Fruit fly (Drosophila melanogaster) whole organism, embryonic: ENCODE results near the gene CG34136.

ENCODE experiments used
- Atf6 ChIP-seq: fragments of 200-800 bp; sonication (Bioruptor generic); IDR thresholded peaks from 2 replicates; pipeline ENCODE4 v1.3.6; 2022; ENCODE audit warnings: missing biosample characterization, missing genetic modification characterization
- CG1024 ChIP-seq: fragments of 200-800 bp; sonication (Bioruptor generic); IDR thresholded peaks from 2 replicates; pipeline ENCODE4 v1.3.6; 2022; ENCODE audit warnings: missing biosample characterization, missing genetic modification characterization
- CG10959 ChIP-seq: fragments of 200-800 bp; sonication (Bioruptor generic); IDR thresholded peaks from 2 replicates; pipeline ENCODE4 v1.3.6; 2022; ENCODE audit warnings: missing biosample characterization, missing genetic modification characterization
- CG11085 ChIP-seq: fragments of 200-800 bp; sonication (Bioruptor generic); IDR thresholded peaks from 2 replicates; pipeline ENCODE4 v1.3.6; 2022; ENCODE audit warnings: missing biosample characterization, missing genetic modification characterization
- CG11456 ChIP-seq: fragments of 200-800 bp; sonication (Bioruptor generic); IDR thresholded peaks from 3 replicates; pipeline ENCODE4 v1.3.6; 2022; ENCODE audit warnings: missing biosample characterization, missing genetic modification characterization
- CG12104 ChIP-seq: fragments of 200-800 bp; sonication (Bioruptor generic); optimal IDR thresholded peaks from 3 replicates; lab custom pipeline; 2016; ENCODE audit warnings: missing biosample characterization, missing genetic modification characterization
- CG13296 ChIP-seq: fragments of 200-800 bp; sonication (Bioruptor generic); optimal IDR thresholded peaks from 3 replicates; lab custom pipeline; 2018; ENCODE audit warnings: missing biosample characterization, mild to moderate bottlenecking, missing genetic modification characterization
- CG18011 ChIP-seq: fragments of 200-800 bp; sonication (Bioruptor generic); optimal IDR thresholded peaks from 2 replicates; lab custom pipeline; 2017; ENCODE audit warnings: missing biosample characterization, missing genetic modification characterization, mild to moderate bottlenecking, moderate library complexity, missing genotype
- CG2116 ChIP-seq: fragments of 200-800 bp; sonication (Bioruptor generic); optimal IDR thresholded peaks from 3 replicates; lab custom pipeline; 2018; ENCODE audit warnings: missing biosample characterization, mild to moderate bottlenecking, missing genetic modification characterization
- CG3065 ChIP-seq: fragments of 200-800 bp; sonication (Bioruptor generic); optimal IDR thresholded peaks from 2 replicates; lab custom pipeline; 2016; ENCODE audit warnings: missing biosample characterization, missing genetic modification characterization
- CG31388 ChIP-seq: fragments of 200-800 bp; sonication (Bioruptor generic); optimal IDR thresholded peaks from 2 replicates; lab custom pipeline; 2016; ENCODE audit warnings: missing biosample characterization, missing genetic modification characterization
- CG32532 ChIP-seq: fragments of 200-800 bp; sonication (Bioruptor generic); IDR thresholded peaks from 2 replicates; pipeline ENCODE4 v1.3.6; 2022; ENCODE audit warnings: missing biosample characterization, missing genetic modification characterization
- CG32772 ChIP-seq: fragments of 200-800 bp; sonication (Bioruptor generic); IDR thresholded peaks from 2 replicates; pipeline ENCODE4 v1.3.6; 2022; ENCODE audit warnings: missing biosample characterization, missing genetic modification characterization
- CG3995 ChIP-seq: fragments of 200-800 bp; sonication (Bioruptor generic); optimal IDR thresholded peaks from 3 replicates; lab custom pipeline; 2016; ENCODE audit warnings: missing biosample characterization, missing genetic modification characterization
- CG4854 ChIP-seq: fragments of 200-800 bp; sonication (Bioruptor generic); optimal IDR thresholded peaks from 2 replicates; lab custom pipeline; 2016; ENCODE audit warnings: missing biosample characterization, missing genetic modification characterization, inconsistent platforms
- CG6791 ChIP-seq: fragments of 200-800 bp; sonication (Bioruptor generic); IDR thresholded peaks from 3 replicates; pipeline ENCODE4 v1.3.6; 2022; ENCODE audit warnings: missing biosample characterization, missing genetic modification characterization; ENCODE audit not compliant: partially characterized antibody
- CG7556 ChIP-seq: fragments of 200-800 bp; sonication (Bioruptor generic); optimal IDR thresholded peaks from 2 replicates; lab custom pipeline; 2017; ENCODE audit warnings: missing biosample characterization, mild to moderate bottlenecking, missing genetic modification characterization
- CkIIα-i1 ChIP-seq: fragments of 200-800 bp; sonication (Bioruptor generic); IDR thresholded peaks from 2 replicates; pipeline ENCODE4 v1.3.6; 2022; ENCODE audit warnings: missing biosample characterization, missing genetic modification characterization
- Doc3 ChIP-seq: fragments of 200-800 bp; sonication (Bioruptor generic); IDR thresholded peaks from 3 replicates; pipeline ENCODE4 v1.3.6; 2022; ENCODE audit warnings: missing biosample characterization, missing genetic modification characterization; ENCODE audit not compliant: partially characterized antibody
- Drgx ChIP-seq: fragments of 200-800 bp; sonication (Bioruptor generic); IDR thresholded peaks from 2 replicates; pipeline ENCODE4 v1.3.6; 2022; ENCODE audit warnings: missing biosample characterization, missing genetic modification characterization
- E2f2 ChIP-seq: fragments of 200-800 bp; sonication (Bioruptor generic); IDR thresholded peaks from 2 replicates; pipeline ENCODE4 v1.3.6; 2022; ENCODE audit warnings: missing biosample characterization, missing genetic modification characterization
- Ets97D ChIP-seq: fragments of 200-800 bp; sonication (Bioruptor generic); optimal IDR thresholded peaks from 3 replicates; lab custom pipeline; 2016; ENCODE audit warnings: missing biosample characterization, missing genetic modification characterization
- HLH4C ChIP-seq: fragments of 200-800 bp; sonication (Bioruptor generic); IDR thresholded peaks from 3 replicates; pipeline ENCODE4 v1.3.6; 2022; ENCODE audit warnings: missing biosample characterization, missing genetic modification characterization; ENCODE audit not compliant: partially characterized antibody
- Jarid2 ChIP-seq: fragments of 200-800 bp; sonication (Bioruptor generic); optimal IDR thresholded peaks from 3 replicates; lab custom pipeline; 2017; ENCODE audit warnings: mild to moderate bottlenecking, missing biosample characterization, missing genetic modification reagents, missing genetic modification characterization
- Med ChIP-seq: fragments of 200-800 bp; sonication (Bioruptor generic); peaks from one replicate; lab custom pipeline; 2016; ENCODE audit warnings: missing biosample characterization, missing genetic modification characterization, mild to moderate bottlenecking, inconsistent platforms, moderate library complexity
- Myb ChIP-seq: fragments of 200-800 bp; sonication (Bioruptor generic); optimal IDR thresholded peaks from 2 replicates; lab custom pipeline; 2016; ENCODE audit warnings: missing biosample characterization, missing genetic modification characterization
- NFAT ChIP-seq: fragments of 200-800 bp; sonication (Bioruptor generic); IDR thresholded peaks from 2 replicates; pipeline ENCODE4 v1.3.6; 2022; ENCODE audit warnings: missing biosample characterization, missing genetic modification characterization
- NfI ChIP-seq: fragments of 200-800 bp; sonication (Bioruptor generic); optimal IDR thresholded peaks from 3 replicates; lab custom pipeline; 2018; ENCODE audit warnings: missing biosample characterization, mild to moderate bottlenecking, missing genetic modification characterization, moderate library complexity
- Pdp1 ChIP-seq, 2 experiments: fragments of 200-800 bp; sonication (Bioruptor generic); optimal IDR thresholded peaks; 3 replicates each; lab custom pipeline; 2016; ENCODE audit warnings: missing biosample characterization in 2 of 2, missing genetic modification characterization in 2 of 2, mild to moderate bottlenecking in 1 of 2, moderate library complexity in 1 of 2
- Poxn ChIP-seq: fragments of 200-800 bp; sonication (Bioruptor generic); IDR thresholded peaks from 2 replicates; pipeline ENCODE4 v1.3.6; 2022; ENCODE audit warnings: missing biosample characterization, missing genetic modification characterization
- Rfx ChIP-seq: fragments of 200-800 bp; sonication (Bioruptor generic); IDR thresholded peaks from 2 replicates; pipeline ENCODE4 v1.3.6; 2022; ENCODE audit warnings: missing biosample characterization, missing genetic modification characterization
- ash1 ChIP-seq: fragments of 200-800 bp; sonication (Bioruptor generic); optimal IDR thresholded peaks from 2 replicates; lab custom pipeline; 2018; ENCODE audit warnings: missing biosample characterization, mild to moderate bottlenecking, missing genetic modification characterization
- cad ChIP-seq: fragments of >200 bp; optimal IDR thresholded peaks from 2 replicates; lab custom pipeline; 2017; ENCODE audit warnings: missing biosample characterization, missing genetic modification characterization
- dpn ChIP-seq, 2 experiments: fragments of 200-800 bp; sonication (Bioruptor generic); optimal IDR thresholded peaks; 3 replicates each; lab custom pipeline; 2016; ENCODE audit warnings: missing biosample characterization in 2 of 2, missing genetic modification characterization in 2 of 2
- dysf ChIP-seq: fragments of 200-800 bp; sonication (Bioruptor generic); IDR thresholded peaks from 3 replicates; pipeline ENCODE4 v1.3.6; 2022; ENCODE audit warnings: missing biosample characterization, missing genetic modification characterization
- hb ChIP-seq: fragments of 200-800 bp; sonication (Bioruptor generic); IDR thresholded peaks from 3 replicates; pipeline ENCODE4 v1.3.6; 2022; ENCODE audit warnings: missing biosample characterization, missing genetic modification characterization; ENCODE audit not compliant: partially characterized antibody
- ind ChIP-seq: fragments of 200-800 bp; sonication (Bioruptor generic); optimal IDR thresholded peaks from 3 replicates; lab custom pipeline; 2016; ENCODE audit warnings: missing biosample characterization, missing genetic modification characterization
- jumu ChIP-seq: fragments of 200-800 bp; sonication (Bioruptor generic); optimal IDR thresholded peaks from 3 replicates; lab custom pipeline; 2016; ENCODE audit warnings: missing biosample characterization, missing genetic modification characterization
- nau ChIP-seq: fragments of 200-800 bp; sonication (Bioruptor generic); optimal IDR thresholded peaks from 3 replicates; lab custom pipeline; 2017; ENCODE audit warnings: missing biosample characterization, mild to moderate bottlenecking, missing genetic modification characterization, missing genetic modification reagents
- nerfin-2 ChIP-seq: fragments of 200-800 bp; sonication (Bioruptor generic); IDR thresholded peaks from 2 replicates; pipeline ENCODE4 v1.3.6; 2022; ENCODE audit warnings: missing biosample characterization, missing genetic modification characterization; ENCODE audit not compliant: partially characterized antibody
- odd ChIP-seq: fragments of 200-800 bp; sonication (Bioruptor generic); optimal IDR thresholded peaks from 2 replicates; lab custom pipeline; 2017; ENCODE audit warnings: missing biosample characterization, mild to moderate bottlenecking, missing genetic modification characterization
- phol ChIP-seq: fragments of 200-800 bp; sonication (Bioruptor generic); optimal IDR thresholded peaks from 3 replicates; lab custom pipeline; 2018; ENCODE audit warnings: missing biosample characterization, mild to moderate bottlenecking, missing genetic modification characterization, moderate library complexity
- prd ChIP-seq, 3 experiments: fragments of >200 bp in 2 of 3; fragments of 200-800 bp in 1 of 3; sonication (Bioruptor generic) in 1 of 3; optimal IDR thresholded peaks in 2 of 3; IDR thresholded peaks in 1 of 3; 2 replicates in 2 of 3; 3 replicates in 1 of 3; pipeline versions ENCODE4 v1.3.6 to Lab custom; 2017 to 2022; ENCODE audit warnings: missing biosample characterization in 1 of 3, missing genetic modification characterization in 1 of 3
- sc ChIP-seq, 3 experiments: fragments of >200 bp in 2 of 3; fragments of 200-800 bp in 1 of 3; sonication (Bioruptor generic) in 1 of 3; optimal IDR thresholded peaks; 2 replicates in 2 of 3; 3 replicates in 1 of 3; lab custom pipeline; 2017; ENCODE audit warnings: mild to moderate bottlenecking in 1 of 3, missing biosample characterization in 1 of 3, missing genetic modification characterization in 1 of 3, missing genetic modification reagents in 1 of 3
- slou ChIP-seq: fragments of 200-800 bp; sonication (Bioruptor generic); optimal IDR thresholded peaks from 3 replicates; lab custom pipeline; 2016; ENCODE audit warnings: missing biosample characterization, missing genetic modification characterization
- stwl ChIP-seq: fragments of 200-800 bp; sonication (Bioruptor generic); optimal IDR thresholded peaks from 3 replicates; lab custom pipeline; 2018; ENCODE audit warnings: missing biosample characterization, mild to moderate bottlenecking, missing genetic modification characterization, moderate library complexity
- tna ChIP-seq: fragments of 200-800 bp; sonication (Bioruptor generic); IDR thresholded peaks from 2 replicates; pipeline ENCODE4 v1.3.6; 2022; ENCODE audit warnings: missing biosample characterization, missing genetic modification characterization; ENCODE audit not compliant: partially characterized antibody
- trem ChIP-seq: fragments of 200-800 bp; optimal IDR thresholded peaks from 3 replicates; lab custom pipeline; 2019; ENCODE audit warnings: missing biosample characterization, mild to moderate bottlenecking, missing genetic modification characterization, moderate library complexity

CG34136 gene

DNA sequence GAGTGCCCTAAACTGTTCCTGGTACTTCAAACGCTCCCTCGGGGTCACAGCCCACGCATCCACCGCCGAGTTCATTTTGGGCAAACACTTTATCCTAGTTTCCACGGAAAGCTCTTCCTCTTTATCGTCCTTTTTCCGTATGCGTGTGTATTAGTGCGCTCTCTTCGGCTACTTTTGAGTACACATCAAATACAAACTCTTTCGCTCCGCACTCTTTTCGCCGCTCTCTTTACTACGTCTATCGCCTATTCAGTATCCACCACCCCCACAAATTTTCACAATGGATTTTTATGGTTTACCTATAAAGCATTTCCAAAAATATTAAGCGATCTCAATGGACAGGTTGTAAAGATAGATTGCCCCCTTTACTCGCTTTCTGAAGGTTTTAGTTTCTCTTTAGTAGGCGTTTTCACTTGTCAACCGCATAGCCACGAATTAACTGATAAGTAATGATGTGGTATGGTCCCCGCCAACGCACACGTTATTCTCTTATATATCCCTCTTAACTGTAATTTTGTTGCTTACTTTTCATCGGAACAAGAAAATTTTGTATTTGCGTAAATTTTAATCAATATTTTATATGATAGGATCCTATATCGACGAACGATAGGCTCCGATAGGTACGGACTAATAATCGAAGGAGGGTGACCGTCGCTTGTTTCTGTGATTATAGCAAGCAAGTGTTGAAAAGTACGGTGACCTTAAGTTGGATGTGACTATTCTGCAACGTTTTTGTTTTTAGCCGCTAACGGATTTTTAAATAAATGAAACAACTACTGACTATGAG, 45.2 kb downstream of the CG34136 start, which contains the start of gene Dap160 (continued):
- TF ChIP-seq CG11456 (GFP tag; lab: Robert Waterston, UW): no peak; the same call in 2 of the 3 replicates
- no peak for TF ChIP-seq dysf (GFP tag; lab: Robert Waterston, UW)
- no peak for TF ChIP-seq CG31388 (GFP tag; lab: Kevin White, UChicago)
- TF ChIP-seq tna (GFP tag; lab: Robert Waterston, UW): peak; percentile 59; the same call in 1 of the 2 replicates
- TF ChIP-seq cad: no peak
- TF ChIP-seq jumu (GFP tag; lab: Kevin White, UChicago): no peak
- no peak for TF ChIP-seq CkIIα-i1 (GFP tag; lab: Robert Waterston, UW)
- peak; percentile 67 for TF ChIP-seq nerfin-2
- TF ChIP-seq Ets97D: peak; percentile 29
- TF ChIP-seq CG32772 (GFP tag; lab: Robert Waterston, UW): no peak
- TF ChIP-seq CG12104 (GFP tag; lab: Kevin White, UChicago): no peak
- no peak for TF ChIP-seq nau (GFP tag; lab: Kevin White, UChicago)
- no peak for TF ChIP-seq NfI (GFP tag; lab: Kevin White, UChicago)
- no peak for TF ChIP-seq Atf6 (GFP tag; lab: Robert Waterston, UW)
- no peak for TF ChIP-seq CG4854 (GFP tag; lab: Kevin White, UChicago)
- TF ChIP-seq sc (optimal IDR thresholded peaks at IDR 0.05; lab: Kevin White, UChicago): no peak
- no peak for TF ChIP-seq sc (GFP tag; optimal IDR thresholded peaks at IDR 0.05; lab: Kevin White, UChicago)
- TF ChIP-seq CG3065 (GFP tag; lab: Kevin White, UChicago): no peak
- peak; percentile 49; the same call in 1 of the 2 replicates for TF ChIP-seq CG32532 (GFP tag; lab: Robert Waterston, UW)
- peak; percentile 60 for TF ChIP-seq E2f2 (GFP tag; lab: Robert Waterston, UW)
- TF ChIP-seq Drgx (GFP tag; lab: Robert Waterston, UW): no peak
- peak; percentile 62 for TF ChIP-seq HLH4C (GFP tag; lab: Robert Waterston, UW)
- TF ChIP-seq Rfx: peak; percentile 52; the same call in 1 of the 2 replicates
- no peak for TF ChIP-seq Jarid2 (GFP tag; lab: Kevin White, UChicago)
- no peak for TF ChIP-seq CG7556 (GFP tag; lab: Kevin White, UChicago)
- no peak for TF ChIP-seq dpn (GFP tag; optimal IDR thresholded peaks at IDR 0.05; lab: Kevin White, UChicago)
- TF ChIP-seq Pdp1 (GFP tag; optimal IDR thresholded peaks at IDR 0.05; lab: Kevin White, UChicago): peak in 1 of 2 experiments; percentile 27
- TF ChIP-seq CG6791: peak; percentile 86
- TF ChIP-seq slou (GFP tag; lab: Kevin White, UChicago): no peak
- TF ChIP-seq Doc3: peak; percentile 47; the same call in 1 of the 3 replicates
- TF ChIP-seq odd: no peak
- TF ChIP-seq CG13296 (GFP tag; lab: Kevin White, UChicago): no peak
- TF ChIP-seq trem (tag; lab: Kevin White, UChicago): no peak
- peak; percentile 79 for TF ChIP-seq stwl (tag; lab: Kevin White, UChicago)
- TF ChIP-seq Poxn (GFP tag; lab: Robert Waterston, UW): no peak
- TF ChIP-seq CG2116 (GFP tag; lab: Kevin White, UChicago): peak; percentile 30
- peak; percentile 79 for TF ChIP-seq Med
- peak; percentile 41; the same call in 1 of the 2 replicates for TF ChIP-seq NFAT (GFP tag; lab: Robert Waterston, UW)
- peak; percentile 92 for TF ChIP-seq Myb (GFP tag; lab: Kevin White, UChicago)
- no peak for TF ChIP-seq phol
- TF ChIP-seq CG11085 (GFP tag; lab: Robert Waterston, UW): no peak
- TF ChIP-seq ash1 (GFP tag; lab: Kevin White, UChicago): no peak
- TF ChIP-seq hb (GFP tag; lab: Robert Waterston, UW): peak; percentile 63; the same call in 1 of the 3 replicates
- TF ChIP-seq CG10959: no peak
- TF ChIP-seq CG18011 (GFP tag; lab: Kevin White, UChicago): no peak
- TF ChIP-seq CG1024 (GFP tag; lab: Robert Waterston, UW): 0 out of 2 replicates have a peak, but pooled peaks have one; percentile 33
- TF ChIP-seq ind: no peak
- TF ChIP-seq CG3995: peak; percentile 93
- TF ChIP-seq prd (optimal IDR thresholded peaks at IDR 0.05; lab: Kevin White, UChicago): no peak
- TF ChIP-seq prd (GFP tag; IDR thresholded peaks at IDR 0.05; lab: Robert Waterston, UW): no peak
